Fruit fly (Drosophila melanogaster): ENCODE measurements around the gene Naglu.

The Naglu gene

DNA sequence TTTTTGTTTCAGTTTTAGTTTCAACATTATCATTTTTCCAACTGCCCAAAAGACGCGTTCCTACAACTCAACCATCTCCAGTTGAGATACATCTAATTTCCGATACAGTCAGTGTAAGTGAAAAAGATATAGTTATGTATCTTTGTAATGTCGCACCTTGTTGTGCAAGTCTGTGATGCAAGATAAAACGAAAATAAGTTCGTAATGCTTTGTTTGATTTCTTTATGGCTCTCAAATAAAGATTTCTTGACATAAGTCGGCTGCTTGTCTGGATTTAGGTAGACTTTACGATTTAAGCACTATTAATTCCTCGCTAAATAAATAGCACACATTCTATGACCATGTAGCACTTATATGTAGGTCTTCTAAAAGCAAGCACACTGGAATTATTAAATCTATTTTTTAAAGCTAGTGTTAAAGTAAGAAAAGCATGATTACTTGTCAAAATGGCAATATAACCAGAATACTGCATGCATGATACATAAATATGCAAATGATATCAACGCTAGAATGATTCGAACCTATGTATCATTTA, 26.6 kb downstream of the Naglu start:
- TF ChIP-seq Myc (optimal IDR thresholded peaks at IDR 0.05) (no peak), h (optimal IDR thresholded peaks at IDR 0.05) (no peak), insv (optimal IDR thresholded peaks at IDR 0.05) (no peak), ttk (optimal IDR thresholded peaks at IDR 0.05) (no peak)

DNA sequence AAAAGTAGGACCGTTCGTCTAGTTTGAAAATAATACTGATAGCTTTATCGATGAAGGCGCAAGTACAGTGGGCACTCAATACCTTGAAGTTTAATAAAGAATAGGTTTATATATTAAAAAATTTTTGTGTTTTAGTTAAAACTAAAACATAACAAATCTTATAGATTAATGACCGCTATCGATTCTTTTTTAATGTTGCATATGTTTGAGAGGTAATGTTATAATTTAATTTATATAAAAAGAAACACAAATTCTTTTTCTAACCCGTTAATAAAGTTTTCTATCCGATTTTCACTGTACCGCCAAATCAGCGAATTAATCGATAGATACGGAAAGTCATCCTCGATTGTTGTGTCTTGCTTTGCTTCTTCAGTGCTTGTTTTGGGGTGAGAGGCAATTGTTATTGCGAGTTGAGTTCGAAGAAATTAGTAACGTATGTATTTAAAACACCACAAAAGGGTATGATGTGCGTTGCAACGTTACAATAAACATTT, 27.5 kb downstream of the Naglu start, which contains the start of the genes Dad1 and CG13384:
TSS of gene Dad1 (minus strand) at position 30 of the 494 bp plus-strand sequence.
TSS of gene CG13384 (plus strand) at position 348 of the 494 bp plus-strand sequence.
- TF ChIP-seq psq (optimal IDR thresholded peaks at IDR 0.05) (no peak), Sin3A (optimal IDR thresholded peaks at IDR 0.05) (no peak), h (optimal IDR thresholded peaks at IDR 0.05) (no peak), insv (optimal IDR thresholded peaks at IDR 0.05) (no peak)

DNA sequence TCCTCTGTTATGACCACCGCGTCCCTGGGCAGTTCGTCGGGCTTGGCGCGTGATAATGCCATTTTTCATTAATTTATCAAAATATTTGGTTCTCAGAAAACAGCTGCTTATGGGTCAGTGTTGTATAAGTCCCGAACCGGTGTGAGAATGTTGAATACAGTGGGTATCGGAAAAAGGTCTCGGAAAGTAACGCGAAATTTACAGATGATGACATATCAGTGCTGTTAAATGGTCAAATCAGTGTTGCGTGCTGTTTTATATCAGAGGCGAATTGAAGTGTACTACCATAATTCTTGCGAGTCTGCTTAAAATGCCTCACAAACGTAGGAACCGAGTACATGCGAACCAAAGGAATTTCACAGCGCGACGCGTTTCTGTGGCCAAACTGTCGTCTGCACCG, 29.0 kb downstream of the Naglu start, which contains the start of the genes CG13392 and Rcd4:
TSS of gene CG13392 (minus strand) at position 162 of the 400 bp plus-strand sequence.
TSS of gene Rcd4 (plus strand) at position 216 of the 400 bp plus-strand sequence.
- TF ChIP-seq Sin3A (optimal IDR thresholded peaks at IDR 0.05) (no peak), ttk (optimal IDR thresholded peaks at IDR 0.05) (no peak), insv (optimal IDR thresholded peaks at IDR 0.05) (no peak), h (optimal IDR thresholded peaks at IDR 0.05) (no peak), Myc (optimal IDR thresholded peaks at IDR 0.05) (no peak), psq (optimal IDR thresholded peaks at IDR 0.05) (no peak)

DNA sequence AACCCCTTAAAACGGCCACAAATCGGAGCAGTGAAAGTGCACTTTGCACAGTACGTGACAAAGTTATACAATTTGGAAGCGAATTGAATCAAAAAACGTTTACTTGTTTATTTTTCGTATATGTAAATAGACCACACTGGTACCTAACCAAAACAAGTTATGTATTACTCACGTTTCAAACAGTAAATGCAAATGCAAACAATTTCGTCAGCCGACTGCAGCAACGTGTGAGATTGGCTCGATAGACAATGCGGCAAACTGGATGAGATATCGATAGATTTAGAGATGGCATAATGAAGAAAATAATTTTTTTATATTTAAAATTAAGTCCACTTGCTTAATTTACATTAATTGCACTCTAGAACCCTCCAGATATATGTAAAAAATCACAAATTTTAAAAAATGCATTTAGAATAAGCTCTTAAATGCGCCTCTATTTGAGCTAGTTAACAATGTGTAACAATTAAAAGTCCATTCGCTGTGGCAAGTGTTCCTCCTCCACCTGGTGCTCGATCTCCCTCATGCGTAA, 30.1 kb downstream of the Naglu start, which contains the start of gene AlaRS:
TSS of gene AlaRS (minus strand) at position 257 of the 529 bp plus-strand sequence.
- no peak for TF ChIP-seq psq (optimal IDR thresholded peaks at IDR 0.05)
- TF ChIP-seq insv (optimal IDR thresholded peaks at IDR 0.05) = no peak
- TF ChIP-seq Myc (optimal IDR thresholded peaks at IDR 0.05) = no peak
- TF ChIP-seq h (optimal IDR thresholded peaks at IDR 0.05) = no peak
- TF ChIP-seq ttk (optimal IDR thresholded peaks at IDR 0.05) = no peak
- TF ChIP-seq Sin3A (optimal IDR thresholded peaks at IDR 0.05) = no peak

DNA sequence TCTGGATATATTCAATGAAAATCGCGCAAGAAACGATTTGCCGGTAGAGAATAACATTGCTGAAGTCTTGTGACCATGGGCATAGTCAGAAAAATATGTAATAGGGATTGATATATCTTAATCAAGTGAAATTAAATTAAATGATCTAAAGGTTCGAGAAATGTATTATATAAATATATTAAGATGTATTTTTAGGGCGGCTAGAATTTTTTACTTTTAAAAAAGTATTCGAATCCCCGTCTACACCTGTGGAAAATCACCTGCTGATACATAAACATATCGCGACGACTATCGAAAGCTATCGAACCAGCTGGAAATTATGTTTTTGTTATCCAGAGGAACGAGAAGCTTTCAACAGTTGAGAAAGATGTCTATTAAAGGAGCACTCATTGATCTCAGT, 35.0 kb downstream of the Naglu start, which contains the start of the genes CG13390 and CG17294:
TSS of gene CG13390 (minus strand) at position 81 of the 400 bp plus-strand sequence.
TSS of gene CG17294 (plus strand) at position 319 of the 400 bp plus-strand sequence.
- TF ChIP-seq ttk (optimal IDR thresholded peaks at IDR 0.05) (no peak), insv (optimal IDR thresholded peaks at IDR 0.05) (no peak), h (optimal IDR thresholded peaks at IDR 0.05) (no peak), psq (optimal IDR thresholded peaks at IDR 0.05) (no peak), Myc (optimal IDR thresholded peaks at IDR 0.05) (no peak), Sin3A (optimal IDR thresholded peaks at IDR 0.05) (no peak)

DNA sequence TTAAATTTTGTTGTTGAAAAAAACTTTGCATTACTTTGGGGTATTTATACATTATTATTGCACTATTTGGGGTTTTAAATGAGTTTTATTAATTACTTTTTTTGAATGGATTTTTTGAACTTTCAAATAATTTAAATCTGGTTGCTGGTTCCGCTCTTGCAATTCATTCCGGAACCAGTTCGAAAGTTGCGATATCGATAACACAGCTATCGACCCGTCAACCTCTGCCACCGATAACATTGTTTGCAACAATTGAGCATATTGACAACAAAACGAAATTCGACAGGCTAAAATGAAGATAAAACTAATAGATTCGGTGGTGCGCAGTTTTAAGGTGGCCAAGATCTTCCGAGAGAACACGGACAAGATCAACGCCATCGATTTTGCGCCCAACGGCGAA, 37.4 kb downstream of the Naglu start, which contains the start of gene Wdr82:
TSS of gene Wdr82 (plus strand) at position 227 of the 400 bp plus-strand sequence.
- TF ChIP-seq Sin3A (optimal IDR thresholded peaks at IDR 0.05) = no peak

DNA sequence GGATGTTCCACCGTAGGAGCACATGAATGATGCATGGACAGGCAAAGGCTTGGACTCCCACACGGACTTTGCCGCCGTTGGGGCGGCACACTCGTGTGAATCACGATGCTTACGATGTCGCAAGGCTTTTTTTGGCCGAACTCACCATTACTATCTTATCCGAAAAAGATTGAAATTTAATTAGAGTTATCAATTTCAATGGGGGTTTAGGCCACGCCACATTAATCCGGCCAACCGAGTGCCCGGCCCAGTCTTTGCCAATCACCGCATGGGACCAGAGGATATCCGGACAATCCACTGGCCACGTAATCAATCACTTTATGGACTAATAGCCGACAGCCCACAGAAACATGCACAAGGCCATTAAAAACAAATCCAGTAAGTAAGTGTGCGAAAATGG, 39.4 kb downstream of the Naglu start:
- TF ChIP-seq h (optimal IDR thresholded peaks at IDR 0.05) = no peak
- no peak for TF ChIP-seq ttk (optimal IDR thresholded peaks at IDR 0.05)
- TF ChIP-seq Sin3A (optimal IDR thresholded peaks at IDR 0.05) = no peak
- no peak for TF ChIP-seq Myc (optimal IDR thresholded peaks at IDR 0.05)
- TF ChIP-seq psq (optimal IDR thresholded peaks at IDR 0.05) = no peak
- no peak for TF ChIP-seq insv (optimal IDR thresholded peaks at IDR 0.05)

DNA sequence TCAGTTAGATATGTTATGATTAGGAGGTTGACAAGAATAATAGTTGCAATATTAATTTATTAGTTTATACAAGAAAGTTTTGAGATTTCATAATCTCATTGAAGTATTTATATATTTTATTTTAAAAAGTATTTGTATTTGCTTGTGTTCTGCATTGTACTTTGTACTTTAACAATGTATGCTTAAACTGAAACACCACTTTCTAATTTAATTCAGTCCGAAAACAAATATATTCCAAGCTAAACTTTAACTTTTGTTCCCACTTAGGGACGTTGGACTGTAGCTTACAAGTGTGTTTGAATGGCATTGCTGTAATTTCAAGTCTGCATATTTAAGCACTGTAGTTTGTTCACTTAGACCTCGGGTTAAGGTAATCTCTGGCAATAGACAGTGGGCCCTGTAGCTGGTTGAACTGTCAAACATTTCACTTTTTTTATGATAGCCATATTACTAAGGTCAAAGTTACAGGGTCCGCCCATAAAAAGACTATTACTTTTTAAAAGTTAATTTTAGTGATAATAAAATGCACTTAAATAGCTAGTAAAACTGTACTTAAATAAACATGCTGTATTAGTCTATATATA, 40.2 kb downstream of the Naglu start:
- TF ChIP-seq insv (optimal IDR thresholded peaks at IDR 0.05) (no peak), Sin3A (optimal IDR thresholded peaks at IDR 0.05) (no peak), ttk (optimal IDR thresholded peaks at IDR 0.05) (no peak)

DNA sequence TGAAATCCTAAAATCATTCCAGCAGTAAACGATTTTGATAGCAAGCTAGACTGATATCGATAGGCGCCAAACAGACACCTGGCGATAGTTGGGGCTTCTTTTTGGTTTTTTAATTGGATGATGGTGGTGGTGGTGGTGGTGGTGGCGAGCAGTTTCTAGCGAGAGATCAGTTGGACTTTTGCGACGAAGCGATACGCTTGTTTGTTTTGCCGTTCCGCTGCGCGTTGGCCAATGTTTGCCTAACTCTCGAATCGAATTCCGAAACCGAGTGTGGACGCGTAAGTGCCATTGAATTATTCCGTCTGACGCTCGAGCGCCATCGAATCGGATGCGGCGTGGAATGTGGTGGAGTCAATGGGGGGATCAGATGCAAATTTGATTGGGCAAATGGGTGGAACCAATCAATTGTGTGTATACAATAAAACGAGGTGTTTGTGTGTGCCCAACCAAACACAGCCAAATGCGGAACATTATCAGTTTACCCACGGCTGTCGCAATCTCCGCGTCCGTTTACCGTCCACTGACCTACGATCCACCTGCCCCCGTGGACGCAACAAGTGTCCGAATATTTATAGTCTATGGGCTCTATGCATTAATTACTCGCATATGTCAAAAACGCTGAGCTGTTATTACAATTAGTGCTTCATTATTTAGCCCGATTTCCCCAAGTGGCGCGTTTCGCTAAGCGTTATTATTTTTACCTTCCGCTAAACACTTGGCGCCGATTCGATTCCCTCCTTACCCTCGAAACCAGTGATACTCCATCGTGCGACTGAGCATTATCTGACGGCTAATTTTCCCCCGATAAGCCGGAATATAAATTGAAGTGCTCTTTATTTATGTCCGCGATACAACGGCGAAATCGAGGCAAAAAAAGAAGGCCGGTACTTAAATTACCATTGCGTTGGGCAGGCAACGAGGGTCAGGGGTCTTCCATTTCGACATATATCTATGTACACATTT, 41.0 kb downstream of the Naglu start, which contains the start of gene CG17292:
TSS of gene CG17292 (plus strand) at position 91 of the 963 bp plus-strand sequence.
- TF ChIP-seq psq (optimal IDR thresholded peaks at IDR 0.05) (no peak), h (optimal IDR thresholded peaks at IDR 0.05) (no peak), Myc (optimal IDR thresholded peaks at IDR 0.05) (no peak), insv (optimal IDR thresholded peaks at IDR 0.05) (no peak), Sin3A (optimal IDR thresholded peaks at IDR 0.05) (no peak), ttk (optimal IDR thresholded peaks at IDR 0.05) (no peak)

DNA sequence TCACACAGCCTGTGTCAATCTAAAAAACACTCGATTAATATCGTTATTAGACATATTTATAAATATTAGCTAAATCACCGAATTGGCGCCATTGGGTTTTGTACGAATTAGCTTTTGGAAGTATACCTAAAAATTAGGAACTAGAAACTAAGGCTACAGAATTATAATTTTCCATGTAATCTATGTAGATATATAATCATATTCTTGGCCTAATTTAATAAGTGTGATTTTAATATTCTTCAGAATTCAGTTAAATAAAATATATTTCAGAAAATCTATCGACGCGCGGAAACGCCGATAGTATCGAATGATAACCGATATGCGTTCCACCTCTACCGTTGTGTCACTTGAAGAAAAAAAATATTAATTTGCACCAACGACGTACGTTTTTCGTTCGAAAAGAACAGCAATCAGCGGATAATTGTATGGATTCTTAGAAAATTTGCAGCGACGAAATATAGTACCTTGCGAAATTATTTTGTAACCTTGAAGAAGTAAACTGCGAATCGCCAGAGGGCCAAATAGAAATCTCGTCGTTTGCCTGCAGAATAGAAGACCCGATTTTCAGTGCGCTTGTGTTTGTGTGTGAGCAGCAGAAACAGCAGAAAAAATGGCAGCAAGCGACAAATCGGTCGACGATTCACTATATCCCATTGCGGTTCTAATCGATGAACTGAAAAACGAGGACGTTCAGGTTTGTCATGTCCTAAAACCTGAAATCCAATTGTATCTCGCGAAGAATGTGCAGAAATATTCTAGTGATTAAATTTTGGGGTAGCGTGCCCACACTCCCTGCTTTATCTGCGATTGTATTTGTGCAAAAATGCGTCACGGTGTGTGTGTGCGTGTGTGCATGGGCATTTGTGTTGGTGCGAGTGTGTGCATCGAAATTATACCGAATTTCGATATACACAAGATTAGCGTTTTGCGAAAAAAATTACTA, 45.7 kb downstream of the Naglu start, which contains the start of gene Pp2A-29B:
TSS of gene Pp2A-29B (plus strand) at position 338 of the 943 bp plus-strand sequence.
- TF ChIP-seq h (optimal IDR thresholded peaks at IDR 0.05) (no peak), Sin3A (optimal IDR thresholded peaks at IDR 0.05) (no peak), psq (optimal IDR thresholded peaks at IDR 0.05) (no peak), ttk (optimal IDR thresholded peaks at IDR 0.05) (no peak), Myc (optimal IDR thresholded peaks at IDR 0.05) (no peak), insv (optimal IDR thresholded peaks at IDR 0.05) (no peak)

All from Kc167 (cell line).